Worm (Caenorhabditis elegans) whole organism, L1 larva: ENCODE measurements around the gene ZK218.4.

Experiments
- aly-2 ChIP-seq: fragments of 150-350 bp; optimal IDR thresholded peaks from 2 replicates; lab custom pipeline; 2014; ENCODE audit warnings: missing biosample characterization, missing genetic modification characterization
- ama-1 ChIP-seq: fragments of 150-350 bp; optimal IDR thresholded peaks from 2 replicates; lab custom pipeline; 2014
- egl-27 ChIP-seq, 2 experiments: fragments of 150-350 bp in 1 of 2; sonication (generic microtip); optimal IDR thresholded peaks; 3 replicates each; lab custom pipeline; 2017 to 2018; ENCODE audit warnings: missing biosample characterization in 2 of 2, missing genetic modification characterization in 2 of 2, missing genetic modification reagents in 2 of 2
- fkh-10 ChIP-seq: sonication (generic microtip); optimal IDR thresholded peaks from 2 replicates; lab custom pipeline; 2017; ENCODE audit warnings: missing biosample characterization, missing genetic modification reagents, missing genetic modification characterization
- fos-1 ChIP-seq: fragments of 150-350 bp; optimal IDR thresholded peaks from 2 replicates; lab custom pipeline; 2014; ENCODE audit warnings: missing biosample characterization, missing genetic modification characterization
- isw-1 ChIP-seq: fragments of 200-800 bp; sonication (Bioruptor generic); IDR thresholded peaks from 2 replicates; pipeline ENCODE4 v1.3.6; 2022; ENCODE audit warnings: missing genetic modification characterization, missing compliant biosample characterization
- nhr-76 ChIP-seq: sonication (generic microtip); optimal IDR thresholded peaks from 2 replicates; lab custom pipeline; 2017; ENCODE audit warnings: missing biosample characterization, missing genetic modification characterization
- rnt-1 ChIP-seq: sonication (generic microtip); optimal IDR thresholded peaks from 2 replicates; lab custom pipeline; 2016; ENCODE audit warnings: mild to moderate bottlenecking, missing genetic modification characterization, moderate library complexity, missing compliant biosample characterization
- sox-4 ChIP-seq: sonication (generic microtip); optimal IDR thresholded peaks from 2 replicates; lab custom pipeline; 2016; ENCODE audit warnings: missing genetic modification characterization, missing compliant biosample characterization
- unc-130 ChIP-seq: fragments of 150-350 bp; optimal IDR thresholded peaks from 2 replicates; lab custom pipeline; 2017; ENCODE audit warnings: missing biosample characterization, missing genetic modification characterization, inconsistent platforms
- unc-62 ChIP-seq: fragments of 150-350 bp; optimal IDR thresholded peaks from 2 replicates; lab custom pipeline; 2014; ENCODE audit warnings: missing biosample characterization, missing genetic modification reagents, missing genetic modification characterization

- TF ChIP-seq fkh-10 (GFP tag; lab: Kevin White, UChicago): no peak
- no peak for TF ChIP-seq aly-2 (tag; lab: Kevin White, UChicago)
- no peak for TF ChIP-seq rnt-1 (tag; lab: Kevin White, UChicago)
- TF ChIP-seq unc-62 (GFP tag; lab: Kevin White, UChicago): no peak
- no peak for TF ChIP-seq nhr-76 (tag; lab: Kevin White, UChicago)
- TF ChIP-seq isw-1: no peak
- TF ChIP-seq unc-130 (tag; lab: Kevin White, UChicago): no peak
- TF ChIP-seq sox-4 (tag; lab: Kevin White, UChicago): no peak
- TF ChIP-seq fos-1 (tag; lab: Kevin White, UChicago): no peak
- TF ChIP-seq ama-1: no peak
- no peak for TF ChIP-seq egl-27 (tag; optimal IDR thresholded peaks at IDR 0.05; lab: Kevin White, UChicago)
Observed at ce11 chrV:17066634-17067033, 32.0 kb upstream of the ZK218.4 start.
